Fruit fly (Drosophila melanogaster): ENCODE measurements around the gene CG4440.

The CG4440 gene

dm6 chr2L:16326892-16327291, 2.8 kb upstream of the CG4440 start, which contains the start of gene CG4278 (continued):
- TF ChIP-seq CG13424 (tag; optimal IDR thresholded peaks at IDR 0.05) = no peak
- no peak for TF ChIP-seq CG15011 (GFP tag; optimal IDR thresholded peaks at IDR 0.05)
- no peak for TF ChIP-seq CG34422 (GFP tag; IDR thresholded peaks at IDR 0.05)
- no peak for TF ChIP-seq Rfx (GFP tag; IDR thresholded peaks at IDR 0.05)

DNA sequence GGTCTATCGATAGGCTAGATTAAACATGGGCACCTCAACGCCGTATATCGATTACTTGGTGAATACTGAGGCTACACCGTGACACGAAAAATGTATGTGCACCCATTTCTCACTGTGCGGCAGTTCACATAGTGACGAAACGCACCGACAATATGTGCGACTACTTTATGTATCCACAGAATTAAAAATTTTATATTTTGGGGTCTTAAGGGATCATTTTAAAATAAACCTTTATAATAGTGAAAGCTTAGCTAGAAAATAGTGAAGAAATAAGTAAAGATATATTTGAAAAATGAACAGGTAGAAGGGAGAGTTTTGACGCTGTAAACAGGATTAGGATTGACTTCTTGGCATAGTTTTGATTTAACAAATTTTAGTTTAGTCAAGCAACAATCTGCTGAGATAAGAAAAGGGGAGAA, 614 bp upstream of the CG4440 start, which contains the start of gene mRpL4:
mRpL4 (minus strand) TSS at position 31 of the 419 bp plus-strand sequence.
- TF ChIP-seq CG6254 (GFP tag; optimal IDR thresholded peaks at IDR 0.05) = peak; percentile 17
- no peak for TF ChIP-seq h (optimal IDR thresholded peaks at IDR 0.05)
- TF ChIP-seq tio (GFP tag; optimal IDR thresholded peaks at IDR 0.05) = peak; percentile 53
- TF ChIP-seq CG11723 (GFP tag; optimal IDR thresholded peaks at IDR 0.05) = no peak
- peak; percentile 48; the same call in 1 of the 2 replicates for TF ChIP-seq HLH3B (GFP tag; IDR thresholded peaks at IDR 0.05)
- peak; percentile 85 for TF ChIP-seq pum (GFP tag; optimal IDR thresholded peaks at IDR 0.05)
- peak; percentile 80 for TF ChIP-seq CG12659 (GFP tag; optimal IDR thresholded peaks at IDR 0.05)
- TF ChIP-seq pzg (GFP tag; optimal IDR thresholded peaks at IDR 0.05) = peak; percentile 82
- no peak for TF ChIP-seq ssp (GFP tag; IDR thresholded peaks at IDR 0.05)
- no peak for TF ChIP-seq cwo (GFP tag; optimal IDR thresholded peaks at IDR 0.05)
- no peak for TF ChIP-seq CG6765 (GFP tag; optimal IDR thresholded peaks at IDR 0.05)
- TF ChIP-seq CG10366 (GFP tag; IDR thresholded peaks at IDR 0.05) = 0 out of 2 replicates have a peak, but pooled peaks have one; percentile 50
- peak; percentile 30 for TF ChIP-seq Sox100B (GFP tag; optimal IDR thresholded peaks at IDR 0.05)
- peak; percentile 72 for TF ChIP-seq zfh1 (GFP tag; IDR thresholded peaks at IDR 0.05)
- TF ChIP-seq CG11247 (GFP tag; IDR thresholded peaks at IDR 0.05) = peak; percentile 70
- peak; percentile 82 for TF ChIP-seq CG4282 (GFP tag; optimal IDR thresholded peaks at IDR 0.05)
- peak; percentile 64; the same call in 1 of the 2 replicates for TF ChIP-seq cas (GFP tag; IDR thresholded peaks at IDR 0.05)
- peak; percentile 32 for TF ChIP-seq CG15601 (tag; optimal IDR thresholded peaks at IDR 0.05)
- TF ChIP-seq CG31224 (GFP tag; IDR thresholded peaks at IDR 0.05) = peak; percentile 66
- TF ChIP-seq gcm (GFP tag; optimal IDR thresholded peaks at IDR 0.05) = no peak
- peak; percentile 50 for TF ChIP-seq cato (GFP tag; optimal IDR thresholded peaks at IDR 0.05; ENCODE audit: borderline replicate concordance)
- TF ChIP-seq btn (GFP tag; optimal IDR thresholded peaks at IDR 0.05) = no peak
- no peak for TF ChIP-seq CG31441 (GFP tag; IDR thresholded peaks at IDR 0.05)
- no peak for TF ChIP-seq NK7.1 (GFP tag; optimal IDR thresholded peaks at IDR 0.05)
- no peak for TF ChIP-seq CG17568 (GFP tag; optimal IDR thresholded peaks at IDR 0.05)
- no peak for TF ChIP-seq Hr78 (GFP tag; optimal IDR thresholded peaks at IDR 0.05)
- TF ChIP-seq ken (GFP tag; IDR thresholded peaks at IDR 0.05) = peak; percentile 65; the same call in 1 of the 3 replicates
- peak; percentile 58 for TF ChIP-seq CG3163 (GFP tag; optimal IDR thresholded peaks at IDR 0.05)
- TF ChIP-seq lola (GFP tag; optimal IDR thresholded peaks at IDR 0.05) = peak in 1 of 3 experiments; percentile 47
- TF ChIP-seq CG6791 (GFP tag; IDR thresholded peaks at IDR 0.05; ENCODE audit: partially characterized antibody) = peak; percentile 99
- no peak for TF ChIP-seq CG1792 (GFP tag; optimal IDR thresholded peaks at IDR 0.05)
- TF ChIP-seq CG6175 (GFP tag; IDR thresholded peaks at IDR 0.05) = 0 out of 3 replicates have a peak, but pooled peaks have one; percentile 29
- TF ChIP-seq CG14014 (GFP tag; IDR thresholded peaks at IDR 0.05) = peak; percentile 55
- TF ChIP-seq CG6272 (GFP tag; IDR thresholded peaks at IDR 0.05) = peak; percentile 74
- TF ChIP-seq CG17912 (GFP tag; optimal IDR thresholded peaks at IDR 0.05) = no peak
- TF ChIP-seq CG2875 (GFP tag; optimal IDR thresholded peaks at IDR 0.05) = peak; percentile 32
- TF ChIP-seq Bteb2 (GFP tag; optimal IDR thresholded peaks at IDR 0.05) = peak; percentile 59
- TF ChIP-seq cad (GFP tag; optimal IDR thresholded peaks at IDR 0.05) = no peak
- TF ChIP-seq maf-S (GFP tag; optimal IDR thresholded peaks at IDR 0.05) = peak; percentile 77
- no peak for TF ChIP-seq sens-2 (GFP tag; IDR thresholded peaks at IDR 0.05)
- TF ChIP-seq CG18476 (GFP tag; optimal IDR thresholded peaks at IDR 0.05) = peak; percentile 43
- TF ChIP-seq Bdp1 (GFP tag; optimal IDR thresholded peaks at IDR 0.05) = peak; percentile 62
- peak in 1 of 2 experiments; percentile 83 for TF ChIP-seq Pdp1 (GFP tag; optimal IDR thresholded peaks at IDR 0.05)
- TF ChIP-seq crc (GFP tag; optimal IDR thresholded peaks at IDR 0.05) = peak; percentile 49
- TF ChIP-seq dysf (GFP tag; IDR thresholded peaks at IDR 0.05) = no peak; the same call in 2 of the 3 replicates
